Fruit fly (Drosophila melanogaster) whole organism, larva: Measurements from ENCODE around the gene tau.
A peak's percentile ranks its signal among the peaks of the same experiment; 100 is the strongest.

ENCODE experiments used
- noc ChIP-seq: fragments of 200-800 bp; sonication (Bioruptor generic); optimal IDR thresholded peaks from 3 replicates; lab custom pipeline; 2019; ENCODE audit warnings: missing biosample characterization, mild to moderate bottlenecking, missing genetic modification characterization, moderate library complexity

tau gene

DNA sequence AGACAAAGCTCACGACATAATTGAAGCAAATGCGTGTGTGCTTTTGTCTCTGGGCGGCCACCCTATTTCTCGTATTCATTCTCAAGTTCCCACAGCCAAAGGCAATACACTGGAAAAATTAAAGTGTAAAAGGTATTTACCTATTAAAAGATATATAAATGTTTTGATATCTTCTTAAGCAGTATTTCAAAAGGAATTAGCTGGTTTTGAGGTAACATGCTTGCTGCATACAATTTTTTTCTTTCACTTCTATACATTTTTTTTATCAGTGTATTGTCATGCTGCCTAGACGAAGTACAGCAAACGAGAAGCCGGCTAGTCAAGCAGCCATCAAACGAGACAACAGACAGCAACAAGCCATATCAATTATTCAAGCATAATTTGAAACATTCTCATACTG is 43.0 kb downstream of the tau start:
- TF ChIP-seq noc (tag; lab: Kevin White, UChicago): no peak

DNA sequence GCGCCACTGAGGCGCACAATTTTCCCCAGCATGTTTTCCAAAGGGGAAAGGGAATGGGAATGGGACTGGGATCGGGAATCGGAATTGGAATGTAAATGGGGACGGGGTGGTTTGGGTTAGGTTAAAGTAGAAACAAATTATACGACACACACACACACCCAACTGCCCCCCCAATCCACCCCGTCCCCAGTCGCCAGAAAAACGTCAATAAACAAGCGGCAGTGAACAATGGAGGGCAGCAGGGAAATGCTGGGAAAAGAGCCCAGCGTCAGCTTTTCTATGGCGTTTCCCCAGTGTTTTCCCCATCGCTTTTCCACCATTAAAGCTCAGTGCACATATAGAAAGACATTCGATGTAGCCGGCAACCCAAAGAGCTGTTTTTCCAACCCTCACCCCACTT is 46.2 kb downstream of the tau start:
- no peak for TF ChIP-seq noc (tag; lab: Kevin White, UChicago)

DNA sequence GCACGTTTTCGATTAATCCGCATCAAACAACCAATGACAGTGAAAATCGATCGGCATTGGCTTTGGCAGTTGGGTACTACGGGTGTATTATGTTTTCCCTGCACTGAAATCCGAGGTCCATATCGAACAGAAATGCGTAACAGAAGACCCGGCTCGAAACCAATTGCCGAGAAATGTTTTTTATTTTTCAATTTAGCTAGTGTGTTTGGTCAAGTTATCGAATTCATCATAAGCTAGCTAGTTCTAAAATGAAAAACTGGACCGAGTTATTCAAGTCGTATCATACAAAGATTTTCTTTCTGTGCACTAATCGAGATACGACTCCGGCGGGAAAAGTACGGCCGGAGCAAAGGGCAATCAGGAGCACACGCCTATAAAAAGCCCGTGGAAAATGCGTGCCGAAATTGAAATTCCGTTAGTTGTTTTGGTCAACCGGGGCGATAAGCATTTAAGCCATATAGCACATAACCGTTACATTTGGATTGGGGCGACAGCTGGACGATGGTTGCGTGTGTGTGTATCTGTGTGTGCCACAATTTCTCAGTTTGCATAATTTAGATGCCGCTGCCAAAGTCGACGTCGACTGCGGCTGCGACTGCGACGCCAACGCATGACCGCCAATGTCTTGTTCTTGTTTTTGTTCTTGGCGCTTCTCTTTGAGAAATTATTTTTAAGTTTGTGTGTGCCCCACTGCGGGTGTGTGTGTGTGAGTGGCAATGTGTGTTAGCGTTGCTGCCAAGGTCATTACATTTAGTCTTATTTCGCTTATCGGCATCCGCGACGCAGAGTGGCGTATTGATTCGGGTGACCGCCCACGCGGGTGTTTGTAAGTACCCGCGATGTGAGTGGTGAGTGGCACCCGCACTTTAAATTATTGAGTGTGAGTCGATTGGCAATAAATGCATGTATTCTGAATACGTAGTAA is 47.4 kb downstream of the tau start:
- TF ChIP-seq noc (tag; lab: Kevin White, UChicago): no peak

DNA sequence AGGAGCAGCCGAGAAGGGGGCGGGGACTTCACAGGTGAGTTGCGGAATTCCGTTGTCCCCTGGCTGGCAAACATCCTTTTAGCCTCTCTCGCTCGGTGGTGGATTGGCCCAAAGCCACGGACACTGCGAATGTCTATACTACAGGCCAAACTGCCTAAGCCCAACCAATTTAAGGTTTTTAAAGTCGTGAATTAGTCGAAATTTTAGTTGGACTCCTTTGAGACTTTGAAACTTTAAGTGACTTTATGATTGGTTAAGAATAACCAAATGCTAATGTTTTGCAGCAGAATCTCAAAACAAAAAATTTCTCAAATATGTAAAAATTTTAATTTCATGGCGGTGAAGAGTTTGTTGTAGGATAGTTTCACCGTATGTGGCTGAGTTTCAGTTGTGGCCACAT is 48.3 kb downstream of the tau start:
- no peak for TF ChIP-seq noc (tag; lab: Kevin White, UChicago)

DNA sequence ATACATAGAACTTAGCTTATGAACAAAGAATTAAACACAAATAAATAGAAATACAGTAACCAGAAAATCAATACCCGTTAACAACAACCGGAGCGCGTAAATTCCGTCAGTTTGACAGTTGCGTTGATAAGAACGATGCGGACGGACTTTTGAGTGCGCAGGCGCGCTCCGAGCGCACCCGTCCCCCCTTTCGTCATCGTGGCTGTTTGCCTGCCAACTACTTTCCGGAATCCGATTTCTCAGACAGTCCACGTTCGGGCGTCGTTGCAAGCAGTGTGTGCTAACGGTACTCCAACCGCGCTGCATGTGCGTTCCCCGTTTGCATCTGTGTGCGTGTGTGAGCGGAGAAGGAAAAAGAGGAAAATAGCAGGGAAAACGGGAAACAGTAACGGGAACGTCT is 48.8 kb downstream of the tau start:
- TF ChIP-seq noc (tag; lab: Kevin White, UChicago): no peak

DNA sequence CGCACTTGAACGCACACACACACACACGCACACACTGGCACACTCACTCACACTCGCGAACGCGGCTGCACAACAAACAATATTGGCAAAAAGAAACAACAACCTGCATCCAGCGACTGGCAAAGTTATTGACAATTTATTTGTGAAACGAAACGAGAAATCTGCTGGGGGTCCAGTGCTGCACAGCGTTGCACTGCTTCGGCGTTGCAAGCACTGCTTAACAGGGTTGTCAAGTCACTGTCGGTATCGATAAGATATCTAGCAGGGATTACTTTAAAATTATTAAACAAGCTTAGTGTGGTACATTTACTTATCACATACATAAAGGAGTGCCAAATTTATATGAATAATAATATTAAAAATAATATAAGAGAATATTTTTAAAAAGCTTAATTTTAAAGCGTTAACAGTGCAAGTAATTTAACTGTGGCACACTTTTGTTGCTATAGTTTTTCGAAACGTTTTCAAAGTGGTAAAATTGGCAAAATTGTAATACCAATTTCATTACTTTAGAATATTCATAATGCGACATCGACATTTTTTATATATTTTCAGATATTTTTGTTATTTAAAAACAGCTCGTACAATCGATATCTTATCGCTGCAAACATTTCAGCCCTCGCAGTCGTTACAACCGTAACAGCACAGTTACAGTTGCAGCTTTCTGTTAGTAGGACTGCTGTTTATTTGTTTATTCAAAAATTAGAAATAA is 49.4 kb downstream of the tau start, which contains the start of the genes dsd and Tusp:
Gene dsd (minus strand): TSS at position 179 of the 712 bp plus-strand sequence.
Gene Tusp (plus strand): TSS at position 662 of the 712 bp plus-strand sequence.
- peak; percentile 63 for TF ChIP-seq noc (tag; lab: Kevin White, UChicago)

DNA sequence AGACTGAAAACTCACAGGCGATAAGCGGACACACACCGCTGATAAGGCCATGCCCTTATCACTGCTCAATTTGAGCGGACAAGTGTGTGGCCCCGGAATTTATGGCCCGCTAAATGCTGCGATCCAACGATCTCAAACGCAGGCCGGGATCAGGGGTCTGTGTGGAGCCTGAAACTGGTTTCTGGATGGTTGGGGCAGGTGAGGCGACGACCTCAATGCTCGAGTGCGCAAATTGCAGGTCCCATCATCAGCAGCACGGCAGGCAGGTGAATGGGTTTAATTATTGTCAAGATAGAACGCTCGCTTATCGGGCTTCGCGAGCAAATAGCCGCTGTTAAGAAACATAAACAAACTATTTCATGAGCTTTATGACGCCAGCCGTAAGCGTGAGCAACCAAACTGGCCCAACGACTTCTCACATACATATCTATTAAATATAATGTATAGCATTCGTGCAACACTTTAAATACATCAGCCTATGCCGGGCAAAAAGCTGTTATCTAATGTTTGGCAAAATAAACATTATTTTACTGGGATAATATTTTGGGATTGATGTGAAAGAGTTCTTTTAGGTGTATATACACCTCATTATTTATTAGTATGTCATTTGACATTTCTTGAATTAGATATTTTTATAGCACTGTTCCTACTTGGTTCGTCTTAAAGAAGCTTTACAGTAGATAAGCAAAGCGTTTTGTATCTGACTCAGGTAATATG is 51.1 kb downstream of the tau start:
- TF ChIP-seq noc (tag; lab: Kevin White, UChicago): peak; percentile 65

DNA sequence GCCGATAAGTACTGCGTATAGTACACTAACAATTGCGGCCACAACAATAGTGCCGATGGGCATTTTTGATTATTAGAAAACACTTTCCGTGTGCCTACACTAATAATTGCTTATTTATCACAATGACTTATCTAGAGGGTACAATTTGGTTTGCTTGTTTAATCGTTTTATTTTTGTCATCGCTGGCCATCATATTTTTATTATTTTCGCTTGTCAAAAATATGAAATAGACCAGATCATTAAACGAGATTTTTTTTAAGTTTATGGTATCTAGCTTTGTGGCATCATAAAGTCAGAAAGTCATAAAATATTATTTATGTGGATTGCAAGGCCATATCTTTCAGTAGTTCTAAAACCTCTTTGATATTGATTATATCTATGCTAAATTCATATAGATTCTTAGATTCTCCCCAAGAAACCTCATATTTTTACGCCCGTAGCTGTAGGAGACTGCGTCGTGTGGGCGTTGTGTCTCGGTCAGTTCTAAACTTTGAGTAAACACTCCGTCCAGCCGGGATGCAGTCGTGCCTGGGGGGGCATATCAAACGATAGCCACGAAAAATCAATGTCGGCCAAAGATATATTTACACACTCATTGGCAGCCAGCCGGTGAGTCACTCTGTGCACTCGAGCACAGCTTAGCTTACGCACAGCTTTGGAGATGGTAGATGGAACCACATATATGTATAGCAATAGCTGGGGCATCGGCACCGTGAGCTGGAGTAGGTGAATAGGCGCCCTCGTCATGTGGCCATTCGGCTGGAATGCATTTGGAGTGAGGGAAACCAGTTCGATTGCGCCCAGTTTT is 52.0 kb downstream of the tau start:
- peak; percentile 65 for TF ChIP-seq noc (tag; lab: Kevin White, UChicago)

DNA sequence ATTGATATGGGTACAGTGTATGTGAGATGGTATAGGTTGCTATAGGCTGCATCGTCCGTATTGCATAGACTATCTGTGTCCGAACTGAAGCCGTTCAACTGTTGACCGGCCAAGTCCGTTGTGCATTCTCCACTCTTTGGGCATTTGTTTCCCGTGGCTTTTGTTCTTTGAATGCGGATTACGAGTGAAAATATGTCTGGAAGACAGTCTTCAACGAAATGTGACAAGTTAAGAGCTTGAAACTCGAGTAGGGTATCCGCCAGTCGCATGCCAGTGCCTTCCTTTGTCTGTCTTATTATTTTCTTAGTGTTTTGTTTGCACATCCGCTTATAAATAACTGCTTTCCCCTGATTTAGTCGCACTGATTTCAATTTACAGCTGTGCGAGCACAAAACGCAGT is 53.1 kb downstream of the tau start:
- no peak for TF ChIP-seq noc (tag; lab: Kevin White, UChicago)

DNA sequence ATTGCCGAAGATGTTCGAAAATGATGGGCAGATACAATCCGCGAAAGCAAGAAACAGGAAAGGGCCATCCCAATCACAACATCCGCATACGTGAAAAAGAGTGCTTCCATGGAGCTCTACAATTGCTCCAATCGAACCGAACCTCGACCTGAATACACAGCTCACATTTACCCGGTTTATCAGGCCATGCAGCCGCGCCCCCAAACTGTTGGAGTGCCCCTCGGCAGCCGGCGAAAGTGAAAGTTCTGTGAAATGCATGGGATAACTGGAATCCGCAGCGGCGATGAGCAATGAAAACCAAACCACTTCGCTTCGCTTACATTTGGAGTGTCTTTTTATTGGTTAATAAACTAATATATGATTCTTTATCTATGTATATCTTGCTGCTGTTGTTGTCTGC is 59.5 kb downstream of the tau start:
- no peak for TF ChIP-seq noc (tag; lab: Kevin White, UChicago)

DNA sequence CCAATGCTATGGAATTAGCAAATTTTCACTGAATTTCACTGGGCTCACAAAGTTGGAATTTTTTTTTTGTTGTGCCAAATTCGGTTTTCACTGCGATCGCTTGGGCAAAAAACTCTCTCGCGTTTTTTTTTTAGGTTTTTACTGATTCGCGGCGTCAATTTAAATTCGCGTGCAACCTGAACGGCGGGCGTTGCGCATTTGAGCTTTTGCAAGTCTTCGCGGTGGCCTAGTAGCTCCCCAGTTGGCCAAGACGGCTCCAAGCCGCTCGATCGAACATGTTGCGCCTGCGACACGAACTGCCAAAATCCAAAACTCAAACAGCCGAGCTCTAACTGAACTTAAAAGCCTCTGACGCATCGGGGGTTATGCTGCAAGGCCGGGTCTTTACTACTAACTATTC is 60.8 kb downstream of the tau start, which contains the start of gene CG5639:
Gene CG5639 (minus strand): TSS at position 152 of the 400 bp plus-strand sequence.
- no peak for TF ChIP-seq noc (tag; lab: Kevin White, UChicago)

DNA sequence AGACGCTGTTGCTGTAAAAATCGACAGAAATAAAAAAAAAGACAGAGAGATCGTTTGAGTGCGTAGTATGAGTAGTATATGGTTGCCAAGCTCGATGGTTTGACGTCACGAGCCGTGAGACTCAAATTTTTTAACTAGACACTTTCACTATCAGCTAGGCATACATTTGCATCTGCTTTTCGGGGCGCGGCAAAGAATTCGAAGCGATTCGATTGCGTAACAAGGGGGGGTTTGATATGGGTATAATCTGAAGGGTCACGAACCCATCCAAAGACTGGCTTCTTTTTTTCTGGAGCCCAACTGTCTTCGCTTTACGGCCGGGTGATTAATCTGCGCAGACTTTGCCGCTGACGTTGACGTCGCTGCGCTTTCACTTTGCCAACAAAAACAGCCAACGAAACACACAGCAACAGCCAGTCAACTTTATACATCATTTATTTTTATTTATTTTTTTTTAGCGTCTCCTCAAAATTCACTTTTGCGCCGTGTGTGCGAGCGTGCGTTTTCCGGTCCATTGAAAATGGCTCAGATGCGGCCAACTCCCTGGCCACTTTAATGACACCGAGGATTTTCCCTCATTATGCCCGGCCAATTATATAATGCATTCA is 63.1 kb downstream of the tau start:
- TF ChIP-seq noc (tag; lab: Kevin White, UChicago): no peak

DNA sequence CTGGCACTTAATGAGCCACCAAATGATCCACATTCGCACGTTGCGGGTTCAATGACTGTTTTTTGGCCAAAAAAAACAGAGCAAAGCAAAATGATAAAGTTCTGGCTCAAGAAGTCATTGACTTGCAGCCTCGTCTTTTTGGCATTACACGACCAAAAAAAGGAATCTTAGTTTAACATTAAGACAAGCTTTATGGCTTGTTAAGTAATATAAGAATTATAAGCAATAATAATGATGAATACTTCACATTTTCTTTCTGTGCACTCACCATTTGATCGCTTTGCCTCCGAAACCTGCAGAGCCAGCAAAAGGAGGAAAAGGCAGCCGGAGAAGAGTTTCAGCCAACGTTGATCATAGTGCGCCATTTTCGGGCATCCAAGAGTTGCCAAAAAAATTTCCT is 63.6 kb downstream of the tau start:
- no peak for TF ChIP-seq noc (tag; lab: Kevin White, UChicago)
